Worm (Caenorhabditis elegans) whole organism, L4 larva: Measurements from ENCODE around the gene F38A5.2.

Experiments used
- D1046.2 ChIP-seq: fragments of 200-800 bp; sonication (Bioruptor generic); IDR thresholded peaks from 2 replicates; pipeline ENCODE4 v1.3.6; 2022; ENCODE audit warnings: missing genetic modification characterization, missing compliant biosample characterization
- F10B5.3 ChIP-seq: sonication (generic microtip); optimal IDR thresholded peaks from 2 replicates; lab custom pipeline; 2016; ENCODE audit warnings: mild to moderate bottlenecking, missing genetic modification characterization, missing compliant biosample characterization
- T20F7.1 ChIP-seq: fragments of 200-800 bp; sonication (Bioruptor generic); optimal IDR thresholded peaks from 2 replicates; lab custom pipeline; 2018; ENCODE audit warnings: mild to moderate bottlenecking, missing genetic modification characterization, missing compliant biosample characterization
- T26A8.4 ChIP-seq: fragments of 200-800 bp; sonication (Bioruptor generic); IDR thresholded peaks from 2 replicates; pipeline ENCODE4 v1.3.6; 2022; ENCODE audit warnings: missing genetic modification characterization, missing compliant biosample characterization
- ZK337.2 ChIP-seq: fragments of 200-800 bp; sonication (Bioruptor generic); IDR thresholded peaks from 2 replicates; pipeline ENCODE4 v1.3.6; 2022; ENCODE audit warnings: missing genetic modification reagents, missing genetic modification characterization, missing compliant biosample characterization
- ZK546.5 ChIP-seq, 2 experiments: sonication (generic microtip); optimal IDR thresholded peaks; 2 replicates each; lab custom pipeline; 2017; ENCODE audit warnings: missing biosample characterization in 2 of 2, missing genetic modification characterization in 2 of 2
- aha-1 ChIP-seq: fragments of 150-350 bp; peaks from one replicate; lab custom pipeline; 2014; ENCODE audit warnings: missing biosample characterization, missing genetic modification characterization
- aly-2 ChIP-seq: sonication (generic microtip); optimal IDR thresholded peaks from 2 replicates; lab custom pipeline; 2018; ENCODE audit warnings: missing biosample characterization, missing genetic modification characterization
- ama-1 ChIP-seq: fragments of 150-350 bp; optimal IDR thresholded peaks from 2 replicates; lab custom pipeline; 2014; ENCODE audit warnings: inconsistent platforms, mixed read lengths
- arid-1 ChIP-seq: fragments of 200-800 bp; sonication (Bioruptor generic); conservative IDR thresholded peaks from 2 replicates; pipeline ENCODE4 v1.3.6; 2022; ENCODE audit warnings: missing genetic modification reagents, missing genetic modification characterization, missing compliant biosample characterization
- ceh-20 ChIP-seq: fragments of 200-800 bp; sonication (Bioruptor generic); IDR thresholded peaks from 2 replicates; pipeline ENCODE4 v1.3.6; 2022; ENCODE audit warnings: missing genetic modification reagents, missing genetic modification characterization, missing compliant biosample characterization
- ceh-32 ChIP-seq: sonication (generic microtip); optimal IDR thresholded peaks from 2 replicates; lab custom pipeline; 2016; ENCODE audit warnings: mild to moderate bottlenecking, missing genetic modification characterization, missing compliant biosample characterization; ENCODE audit not compliant: poor library complexity
- ceh-44 ChIP-seq: fragments of 200-800 bp; sonication (Bioruptor generic); IDR thresholded peaks from 2 replicates; pipeline ENCODE4 v1.3.6; 2022; ENCODE audit warnings: missing genetic modification reagents, missing genetic modification characterization, missing compliant biosample characterization
- ceh-62 ChIP-seq: sonication (generic microtip); optimal IDR thresholded peaks from 2 replicates; lab custom pipeline; 2017; ENCODE audit warnings: missing biosample characterization, missing genetic modification characterization
- ceh-82 ChIP-seq: sonication (generic microtip); optimal IDR thresholded peaks from 2 replicates; lab custom pipeline; 2017; ENCODE audit warnings: missing biosample characterization, missing genetic modification characterization
- ctbp-1 ChIP-seq: fragments of 200-800 bp; sonication (Bioruptor generic); IDR thresholded peaks from 2 replicates; pipeline ENCODE4 v1.3.6; 2022; ENCODE audit warnings: missing genetic modification reagents, missing genetic modification characterization, missing compliant biosample characterization
- daf-12 ChIP-seq: fragments of 150-350 bp; optimal IDR thresholded peaks from 2 replicates; lab custom pipeline; 2014; ENCODE audit warnings: missing biosample characterization, missing genetic modification reagents, missing genetic modification characterization
- daf-8 ChIP-seq: fragments of 200-800 bp; sonication (Bioruptor generic); IDR thresholded peaks from 2 replicates; pipeline ENCODE4 v1.3.6; 2022; ENCODE audit warnings: missing genetic modification characterization, missing compliant biosample characterization
- dmd-6 ChIP-seq: fragments of 200-800 bp; sonication (Bioruptor generic); IDR thresholded peaks from 2 replicates; pipeline ENCODE4 v1.3.6; 2022; ENCODE audit warnings: missing genetic modification reagents, missing genetic modification characterization, missing compliant biosample characterization
- dmd-8 ChIP-seq: fragments of 200-800 bp; sonication (Bioruptor generic); IDR thresholded peaks from 2 replicates; pipeline ENCODE4 v1.3.6; 2022; ENCODE audit warnings: missing genetic modification characterization, missing compliant biosample characterization
- duxl-1 ChIP-seq: sonication (generic microtip); optimal IDR thresholded peaks from 2 replicates; lab custom pipeline; 2016; ENCODE audit warnings: mild to moderate bottlenecking, missing genetic modification characterization, moderate library complexity, missing compliant biosample characterization; ENCODE audit not compliant: poor library complexity
- egl-43 ChIP-seq: fragments of 200-800 bp; sonication (Bioruptor generic); IDR thresholded peaks from 2 replicates; pipeline ENCODE4 v1.3.6; 2022; ENCODE audit warnings: missing genetic modification reagents, missing genetic modification characterization, missing compliant biosample characterization
- fos-1 ChIP-seq: fragments of 150-350 bp; optimal IDR thresholded peaks from 2 replicates; lab custom pipeline; 2014; ENCODE audit warnings: missing biosample characterization, missing genetic modification characterization
- gei-8 ChIP-seq: fragments of 200-800 bp; sonication (Bioruptor generic); optimal IDR thresholded peaks from 2 replicates; lab custom pipeline; 2018; ENCODE audit warnings: mild to moderate bottlenecking, missing genetic modification characterization, missing compliant biosample characterization
- hlh-11 ChIP-seq: fragments of 200-800 bp; sonication (Bioruptor generic); optimal IDR thresholded peaks from 2 replicates; lab custom pipeline; 2018; ENCODE audit warnings: mild to moderate bottlenecking, missing genetic modification characterization, missing compliant biosample characterization
- hmg-1.1 ChIP-seq: fragments of 200-800 bp; sonication (Bioruptor generic); IDR thresholded peaks from 2 replicates; pipeline ENCODE4 v1.3.6; 2022; ENCODE audit warnings: missing genetic modification reagents, missing genetic modification characterization, missing compliant biosample characterization
- lim-7 ChIP-seq: fragments of 200-800 bp; sonication (Bioruptor generic); IDR thresholded peaks from 2 replicates; pipeline ENCODE4 v1.3.6; 2022; ENCODE audit warnings: missing genetic modification characterization, missing compliant biosample characterization
- lin-38 ChIP-seq: fragments of 200-800 bp; sonication (Bioruptor generic); IDR thresholded peaks from 2 replicates; pipeline ENCODE4 v1.3.6; 2022; ENCODE audit warnings: missing genetic modification reagents, missing genetic modification characterization, missing compliant biosample characterization
- lin-39 ChIP-seq: fragments of 150-350 bp; optimal IDR thresholded peaks from 2 replicates; lab custom pipeline; 2014; ENCODE audit warnings: missing biosample characterization, missing genetic modification reagents, missing genetic modification characterization
- lir-3 ChIP-seq: sonication (generic microtip); optimal IDR thresholded peaks from 2 replicates; lab custom pipeline; 2016; ENCODE audit warnings: mild to moderate bottlenecking, missing genetic modification characterization, missing compliant biosample characterization
- madf-5 ChIP-seq, 2 experiments: fragments of 200-800 bp; sonication (Bioruptor generic); IDR thresholded peaks; 2 replicates each; pipeline ENCODE4 v1.3.6; 2022; ENCODE audit warnings: missing compliant biosample characterization in 2 of 2, missing genetic modification characterization in 2 of 2
- mdl-1 ChIP-seq, 2 experiments: fragments of 150-350 bp in 1 of 2; sonication (generic microtip) in 1 of 2; optimal IDR thresholded peaks; 2 replicates each; lab custom pipeline; 2014 to 2017; ENCODE audit warnings: missing biosample characterization in 2 of 2, missing genetic modification characterization in 2 of 2
- mep-1 ChIP-seq: fragments of 150-350 bp; sonication (generic microtip); optimal IDR thresholded peaks from 3 replicates; lab custom pipeline; 2014; ENCODE audit warnings: missing biosample characterization, missing genetic modification characterization
- mxl-2 ChIP-seq: fragments of 200-800 bp; sonication (Bioruptor generic); conservative IDR thresholded peaks from 2 replicates; pipeline ENCODE4 v1.3.6; 2022; ENCODE audit warnings: missing genetic modification reagents, missing genetic modification characterization, missing compliant biosample characterization
- nhr-10 ChIP-seq: fragments of 150-350 bp; optimal IDR thresholded peaks from 2 replicates; lab custom pipeline; 2014; ENCODE audit warnings: missing biosample characterization, missing genetic modification characterization
- nhr-102 ChIP-seq: sonication (generic microtip); optimal IDR thresholded peaks from 2 replicates; lab custom pipeline; 2016; ENCODE audit warnings: mild to moderate bottlenecking, missing genetic modification characterization, moderate library complexity, missing compliant biosample characterization
- nhr-111 ChIP-seq: fragments of 200-800 bp; sonication (Bioruptor generic); optimal IDR thresholded peaks from 2 replicates; lab custom pipeline; 2018; ENCODE audit warnings: mild to moderate bottlenecking, missing genetic modification characterization, missing compliant biosample characterization
- nhr-237 ChIP-seq: sonication (generic microtip); optimal IDR thresholded peaks from 2 replicates; lab custom pipeline; 2017; ENCODE audit warnings: missing biosample characterization, missing genetic modification characterization
- nhr-28 ChIP-seq: fragments of 150-350 bp; optimal IDR thresholded peaks from 2 replicates; lab custom pipeline; 2014; ENCODE audit warnings: missing biosample characterization, missing genetic modification characterization
- nhr-41 ChIP-seq: fragments of 200-800 bp; sonication (Bioruptor generic); IDR thresholded peaks from 2 replicates; pipeline ENCODE4 v1.3.6; 2022; ENCODE audit warnings: missing genetic modification reagents, missing genetic modification characterization, missing compliant biosample characterization
- nhr-42 ChIP-seq: fragments of 200-800 bp; sonication (Bioruptor generic); IDR thresholded peaks from 2 replicates; pipeline ENCODE4 v1.3.6; 2022; ENCODE audit warnings: missing genetic modification characterization, missing compliant biosample characterization
- nhr-48 ChIP-seq: sonication (generic microtip); optimal IDR thresholded peaks from 2 replicates; lab custom pipeline; 2016; ENCODE audit warnings: mild to moderate bottlenecking, missing genetic modification characterization, missing compliant biosample characterization
- nhr-6 ChIP-seq: fragments of 150-350 bp; optimal IDR thresholded peaks from 2 replicates; lab custom pipeline; 2014; ENCODE audit warnings: missing biosample characterization, missing genetic modification characterization
- pha-4 ChIP-seq, 2 experiments: fragments of 150-350 bp in 1 of 2; fragments of 200-800 bp in 1 of 2; sonication (Bioruptor generic) in 1 of 2; IDR thresholded peaks in 1 of 2; optimal IDR thresholded peaks in 1 of 2; 2 replicates each; pipeline versions ENCODE4 v1.3.6 to Lab custom; 2014 to 2022; ENCODE audit warnings: missing genetic modification characterization in 2 of 2, missing genetic modification reagents in 2 of 2, missing biosample characterization in 1 of 2, missing compliant biosample characterization in 1 of 2
- php-3 ChIP-seq: fragments of 200-800 bp; sonication (Bioruptor generic); IDR thresholded peaks from 2 replicates; pipeline ENCODE4 v1.3.6; 2022; ENCODE audit warnings: missing genetic modification reagents, missing genetic modification characterization, missing compliant biosample characterization
- sdz-12 ChIP-seq: fragments of 200-800 bp; sonication (Bioruptor generic); optimal IDR thresholded peaks from 2 replicates; lab custom pipeline; 2018; ENCODE audit warnings: mild to moderate bottlenecking, missing genetic modification characterization, missing compliant biosample characterization
- skn-1 ChIP-seq: fragments of 150-350 bp; optimal IDR thresholded peaks from 2 replicates; lab custom pipeline; 2014; ENCODE audit warnings: missing biosample characterization, missing genetic modification characterization
- spr-1 ChIP-seq: sonication (generic microtip); optimal IDR thresholded peaks from 2 replicates; lab custom pipeline; 2016; ENCODE audit warnings: mild to moderate bottlenecking, missing genetic modification characterization, missing compliant biosample characterization
- tra-1 ChIP-seq: fragments of 200-800 bp; sonication (Bioruptor generic); IDR thresholded peaks from 2 replicates; pipeline ENCODE4 v1.3.6; 2022; ENCODE audit warnings: missing genetic modification reagents, missing genetic modification characterization, missing compliant biosample characterization
- zfp-2 ChIP-seq: sonication (generic microtip); optimal IDR thresholded peaks from 2 replicates; lab custom pipeline; 2016; ENCODE audit warnings: mild to moderate bottlenecking, missing genetic modification characterization, missing compliant biosample characterization
- zfp-3 ChIP-seq: fragments of 200-800 bp; sonication (Bioruptor generic); conservative IDR thresholded peaks from 2 replicates; pipeline ENCODE4 v1.3.6; 2022; ENCODE audit warnings: missing genetic modification reagents, missing genetic modification characterization, missing compliant biosample characterization
- zip-2 ChIP-seq: fragments of 150-350 bp; optimal IDR thresholded peaks from 2 replicates; lab custom pipeline; 2014; ENCODE audit warnings: missing biosample characterization, missing genetic modification characterization

F38A5.2 gene

ce11 chrIV:6585397-6585921, at the start of gene F38A5.2, which contains the start of gene dnj-11 (continued):
- no peak for TF ChIP-seq arid-1 (GFP tag; lab: Robert Waterston, UW)
- TF ChIP-seq ctbp-1 (GFP tag; lab: Robert Waterston, UW), result 0 out of 2 replicates have a peak, but pooled peaks have one; percentile 26
- TF ChIP-seq lir-3, result no peak
- no peak for TF ChIP-seq daf-12 (tag; lab: Kevin White, UChicago)
- TF ChIP-seq zip-2 (tag; lab: Kevin White, UChicago), result no peak
- peak; percentile 31; the same call in 1 of the 2 replicates for TF ChIP-seq ceh-20 (GFP tag; lab: Robert Waterston, UW)
- TF ChIP-seq madf-5 (GFP tag; IDR thresholded peaks at IDR 0.05; lab: Robert Waterston, UW), result no peak
- peak; percentile 58 for TF ChIP-seq hlh-11 (tag; lab: Kevin White, UChicago)
- TF ChIP-seq nhr-237 (tag; lab: Kevin White, UChicago), result no peak
- no peak for TF ChIP-seq D1046.2 (GFP tag; lab: Robert Waterston, UW)
- TF ChIP-seq skn-1 (tag; lab: Kevin White, UChicago), result no peak
- no peak for TF ChIP-seq nhr-42 (GFP tag; lab: Robert Waterston, UW)
- no peak for TF ChIP-seq egl-43 (GFP tag; lab: Robert Waterston, UW)
- no peak for TF ChIP-seq spr-1
- TF ChIP-seq ama-1 (lab: Kevin White, UChicago), result no peak
- TF ChIP-seq nhr-111, result no peak
- no peak for TF ChIP-seq php-3
- no peak for TF ChIP-seq zfp-2 (tag; lab: Kevin White, UChicago)
- peak; percentile 26 for TF ChIP-seq duxl-1 (tag; lab: Kevin White, UChicago)
- no peak for TF ChIP-seq ceh-62 (tag; lab: Kevin White, UChicago)
- TF ChIP-seq nhr-48 (tag; lab: Kevin White, UChicago), result no peak
- TF ChIP-seq sdz-12 (GFP tag; lab: Kevin White, UChicago), result no peak
- 0 out of 2 replicates have a peak, but pooled peaks have one; percentile 41 for TF ChIP-seq hmg-1.1
- no peak for TF ChIP-seq fos-1
- peak; percentile 95 for TF ChIP-seq aha-1 (tag; lab: Kevin White, UChicago)
- peak; percentile 82 for TF ChIP-seq nhr-6 (tag; lab: Kevin White, UChicago)
- TF ChIP-seq dmd-6 (GFP tag; lab: Robert Waterston, UW), result peak; percentile 34; the same call in 1 of the 2 replicates
- no peak for TF ChIP-seq mdl-1 (tag; optimal IDR thresholded peaks at IDR 0.05; lab: Kevin White, UChicago)
- no peak for TF ChIP-seq lim-7
- TF ChIP-seq tra-1, result 0 out of 2 replicates have a peak, but pooled peaks have one; percentile 12
- no peak for TF ChIP-seq ceh-44 (GFP tag; lab: Robert Waterston, UW)
- TF ChIP-seq ceh-32 (tag; lab: Kevin White, UChicago), result no peak
- no peak for TF ChIP-seq mxl-2 (GFP tag; lab: Robert Waterston, UW)
- TF ChIP-seq zfp-3 (GFP tag; lab: Robert Waterston, UW), result no peak
- no peak for TF ChIP-seq dmd-8 (GFP tag; lab: Robert Waterston, UW)
- TF ChIP-seq nhr-41, result no peak
- no peak for TF ChIP-seq daf-8
- TF ChIP-seq pha-4 (GFP tag; IDR thresholded peaks at IDR 0.05; lab: Robert Waterston, UW), result no peak
- peak; percentile 80 for TF ChIP-seq pha-4 (tag; optimal IDR thresholded peaks at IDR 0.05; lab: Kevin White, UChicago)
- no peak for TF ChIP-seq ZK337.2 (GFP tag; lab: Robert Waterston, UW)
- TF ChIP-seq ZK546.5 (tag; optimal IDR thresholded peaks at IDR 0.05; lab: Kevin White, UChicago), result no peak
- no peak for TF ChIP-seq nhr-102 (tag; lab: Kevin White, UChicago)
- TF ChIP-seq mep-1, result peak; percentile 84
- no peak for TF ChIP-seq T26A8.4 (GFP tag; lab: Robert Waterston, UW)
- peak; percentile 97 for TF ChIP-seq lin-38 (GFP tag; lab: Robert Waterston, UW)
- no peak for TF ChIP-seq aly-2 (tag; lab: Kevin White, UChicago)
- TF ChIP-seq gei-8 (GFP tag; lab: Kevin White, UChicago), result no peak
- TF ChIP-seq lin-39 (tag; lab: Kevin White, UChicago), result no peak
- TF ChIP-seq ceh-82 (tag; lab: Kevin White, UChicago), result no peak
- TF ChIP-seq T20F7.1 (GFP tag; lab: Kevin White, UChicago), result no peak
- no peak for TF ChIP-seq F10B5.3
- TF ChIP-seq nhr-28 (tag; lab: Kevin White, UChicago), result peak; percentile 59
- TF ChIP-seq nhr-10 (tag; lab: Kevin White, UChicago), result no peak
